Worm (Caenorhabditis elegans) whole organism, young adult: ENCODE measurements around the gene Y116A8C.25.
A peak's percentile ranks its signal among the peaks of the same experiment; 100 is the strongest.

ENCODE experiments used
- B0035.1 ChIP-seq: sonication (generic microtip); optimal IDR thresholded peaks from 2 replicates; lab custom pipeline; 2016; ENCODE audit warnings: missing genetic modification characterization, mild to moderate bottlenecking, missing compliant biosample characterization, missing genotype, missing genetic modification reagents
- B0261.1 ChIP-seq: sonication (generic microtip); optimal IDR thresholded peaks from 2 replicates; lab custom pipeline; 2016; ENCODE audit warnings: mild to moderate bottlenecking, missing genetic modification characterization, moderate library complexity, missing compliant biosample characterization
- B0336.3 ChIP-seq: fragments of 200-800 bp; sonication (Bioruptor generic); IDR thresholded peaks from 2 replicates; pipeline ENCODE4 v1.3.6; 2022; ENCODE audit warnings: missing genetic modification characterization, missing compliant biosample characterization
- D2030.7 ChIP-seq: fragments of 200-800 bp; sonication (Bioruptor generic); IDR thresholded peaks from 2 replicates; pipeline ENCODE4 v1.3.6; 2022; ENCODE audit warnings: missing genetic modification reagents, missing genetic modification characterization, missing compliant biosample characterization
- F10E7.11 ChIP-seq: sonication (generic microtip); optimal IDR thresholded peaks from 2 replicates; lab custom pipeline; 2017; ENCODE audit warnings: mild to moderate bottlenecking, missing genetic modification characterization, moderate library complexity, missing compliant biosample characterization
- F33H1.4 ChIP-seq: fragments of 200-800 bp; sonication (Bioruptor generic); IDR thresholded peaks from 2 replicates; pipeline ENCODE4 v1.3.6; 2022; ENCODE audit warnings: missing genetic modification reagents, missing genetic modification characterization, missing compliant biosample characterization
- F49E8.2 ChIP-seq: sonication (generic microtip); optimal IDR thresholded peaks from 3 replicates; lab custom pipeline; 2017; ENCODE audit warnings: missing genetic modification characterization, mild to moderate bottlenecking, missing compliant biosample characterization, antibody characterized with exemption, moderate library complexity; ENCODE audit not compliant: insufficient read depth
- F52B5.7 ChIP-seq: sonication (generic microtip); optimal IDR thresholded peaks from 2 replicates; lab custom pipeline; 2016; ENCODE audit warnings: mild to moderate bottlenecking, missing genetic modification characterization, missing compliant biosample characterization
- Y56A3A.18 ChIP-seq: fragments of 200-800 bp; sonication (Bioruptor generic); IDR thresholded peaks from 2 replicates; pipeline ENCODE4 v1.3.6; 2022; ENCODE audit warnings: missing genetic modification reagents, missing genetic modification characterization, missing compliant biosample characterization
- Y67H2A.10 ChIP-seq: fragments of 200-800 bp; sonication (Bioruptor generic); conservative IDR thresholded peaks from 2 replicates; pipeline ENCODE4 v1.3.6; 2022; ENCODE audit warnings: missing genetic modification reagents, missing genetic modification characterization, missing compliant biosample characterization
- Y95B8A.8 ChIP-seq: fragments of 200-800 bp; sonication (Bioruptor generic); IDR thresholded peaks from 2 replicates; pipeline ENCODE4 v1.3.6; 2022; ENCODE audit warnings: missing genetic modification reagents, missing genetic modification characterization, missing compliant biosample characterization
- ZK185.1 ChIP-seq: sonication (generic microtip); optimal IDR thresholded peaks from 2 replicates; lab custom pipeline; 2016; ENCODE audit warnings: mild to moderate bottlenecking, missing genetic modification characterization, missing compliant biosample characterization; ENCODE audit not compliant: poor library complexity, severe bottlenecking
- atf-7 ChIP-seq: sonication (generic microtip); optimal IDR thresholded peaks from 2 replicates; lab custom pipeline; 2017; ENCODE audit warnings: mild to moderate bottlenecking, missing genetic modification characterization, missing compliant biosample characterization
- athp-1 ChIP-seq: sonication (generic microtip); optimal IDR thresholded peaks from 2 replicates; lab custom pipeline; 2017; ENCODE audit warnings: mild to moderate bottlenecking, missing genetic modification characterization, missing compliant biosample characterization
- attf-5 ChIP-seq: fragments of 200-800 bp; sonication (Bioruptor generic); optimal IDR thresholded peaks from 2 replicates; lab custom pipeline; 2018; ENCODE audit warnings: mild to moderate bottlenecking, missing genetic modification characterization, missing compliant biosample characterization
- cebp-1 ChIP-seq, 2 experiments: fragments of 200-800 bp in 1 of 2; sonication (Bioruptor generic) in 1 of 2; sonication (generic microtip) in 1 of 2; IDR thresholded peaks in 1 of 2; optimal IDR thresholded peaks in 1 of 2; 2 replicates each; pipeline versions ENCODE4 v1.3.6 to Lab custom; 2017 to 2022; ENCODE audit warnings: missing compliant biosample characterization in 2 of 2, missing genetic modification characterization in 2 of 2, mild to moderate bottlenecking in 1 of 2, missing genetic modification reagents in 1 of 2, moderate library complexity in 1 of 2
- dpl-1 ChIP-seq: fragments of 150-350 bp; optimal IDR thresholded peaks from 2 replicates; lab custom pipeline; 2014; ENCODE audit warnings: missing biosample characterization, missing genetic modification reagents, missing genetic modification characterization
- egl-44 ChIP-seq: fragments of 200-800 bp; sonication (Bioruptor generic); IDR thresholded peaks from 2 replicates; pipeline ENCODE4 v1.3.6; 2022; ENCODE audit warnings: missing genetic modification reagents, missing genetic modification characterization, missing compliant biosample characterization
- ekl-4 ChIP-seq: fragments of 200-800 bp; sonication (Bioruptor generic); IDR thresholded peaks from 2 replicates; pipeline ENCODE4 v1.3.6; 2022; ENCODE audit warnings: missing genetic modification reagents, missing genetic modification characterization, missing compliant biosample characterization
- fkh-3 ChIP-seq: sonication (generic microtip); optimal IDR thresholded peaks from 2 replicates; lab custom pipeline; 2016; ENCODE audit warnings: mild to moderate bottlenecking, missing genetic modification characterization, missing compliant biosample characterization
- hrde-1 ChIP-seq: sonication (generic microtip); optimal IDR thresholded peaks from 2 replicates; lab custom pipeline; 2016; ENCODE audit warnings: missing genetic modification characterization, mild to moderate bottlenecking, missing compliant biosample characterization, moderate library complexity, missing genotype, missing genetic modification reagents, borderline replicate concordance
- let-526 ChIP-seq: fragments of 200-800 bp; sonication (Bioruptor generic); IDR thresholded peaks from 2 replicates; pipeline ENCODE4 v1.3.6; 2022; ENCODE audit warnings: missing genetic modification reagents, missing genetic modification characterization, missing compliant biosample characterization
- lin-26 ChIP-seq: fragments of 200-800 bp; sonication (Bioruptor generic); IDR thresholded peaks from 2 replicates; pipeline ENCODE4 v1.3.6; 2022; ENCODE audit warnings: missing genetic modification reagents, missing genetic modification characterization, missing compliant biosample characterization
- lin-54 ChIP-seq: fragments of 200-800 bp; sonication (Bioruptor generic); optimal IDR thresholded peaks from 2 replicates; lab custom pipeline; 2018; ENCODE audit warnings: mild to moderate bottlenecking, missing genetic modification characterization, missing compliant biosample characterization
- lsl-1 ChIP-seq: fragments of 200-800 bp; sonication (Bioruptor generic); optimal IDR thresholded peaks from 2 replicates; lab custom pipeline; 2018; ENCODE audit warnings: mild to moderate bottlenecking, missing genetic modification characterization, moderate library complexity, missing compliant biosample characterization
- madf-3 ChIP-seq: fragments of 200-800 bp; sonication (Bioruptor generic); IDR thresholded peaks from 2 replicates; pipeline ENCODE4 v1.3.6; 2022; ENCODE audit warnings: missing genetic modification reagents, missing genetic modification characterization, missing compliant biosample characterization
- madf-6 ChIP-seq: fragments of 200-800 bp; sonication (Bioruptor generic); IDR thresholded peaks from 2 replicates; pipeline ENCODE4 v1.3.6; 2022; ENCODE audit warnings: missing genetic modification reagents, missing genetic modification characterization, missing compliant biosample characterization
- madf-8 ChIP-seq: fragments of 200-800 bp; sonication (Bioruptor generic); conservative IDR thresholded peaks from 2 replicates; pipeline ENCODE4 v1.3.6; 2022; ENCODE audit warnings: missing genetic modification reagents, missing genetic modification characterization, missing compliant biosample characterization
- mes-4 ChIP-seq: sonication (generic microtip); optimal IDR thresholded peaks from 2 replicates; lab custom pipeline; 2016; ENCODE audit warnings: missing genotype, missing genetic modification characterization, missing compliant biosample characterization
- mxl-1 ChIP-seq: sonication (generic microtip); optimal IDR thresholded peaks from 2 replicates; lab custom pipeline; 2016; ENCODE audit warnings: missing genetic modification characterization, missing compliant biosample characterization
- nfyb-1 ChIP-seq: fragments of 200-800 bp; sonication (Bioruptor generic); IDR thresholded peaks from 2 replicates; pipeline ENCODE4 v1.3.6; 2022; ENCODE audit warnings: missing genetic modification reagents, missing genetic modification characterization, missing compliant biosample characterization
- nhr-179 ChIP-seq: sonication (generic microtip); optimal IDR thresholded peaks from 2 replicates; lab custom pipeline; 2016; ENCODE audit warnings: mild to moderate bottlenecking, missing genetic modification characterization, missing compliant biosample characterization
- nhr-27 ChIP-seq: fragments of 200-800 bp; sonication (Bioruptor generic); optimal IDR thresholded peaks from 2 replicates; lab custom pipeline; 2018; ENCODE audit warnings: mild to moderate bottlenecking, missing genetic modification characterization, moderate library complexity, missing compliant biosample characterization
- nhr-80 ChIP-seq: sonication (generic microtip); optimal IDR thresholded peaks from 2 replicates; lab custom pipeline; 2016; ENCODE audit warnings: missing genetic modification characterization, missing compliant biosample characterization
- rcor-1 ChIP-seq: fragments of 200-800 bp; sonication (Bioruptor generic); IDR thresholded peaks from 2 replicates; pipeline ENCODE4 v1.3.6; 2022; ENCODE audit warnings: missing genetic modification reagents, missing genetic modification characterization, missing compliant biosample characterization
- snpc-1.3 ChIP-seq: sonication (generic microtip); optimal IDR thresholded peaks from 2 replicates; lab custom pipeline; 2017; ENCODE audit warnings: missing genetic modification characterization, mild to moderate bottlenecking, missing compliant biosample characterization, antibody characterized with exemption, moderate library complexity, missing genotype, missing genetic modification reagents; ENCODE audit not compliant: insufficient read depth
- snpc-4 ChIP-seq, 5 experiments: fragments of 150-350 bp in 1 of 5; sonication (generic microtip) in 4 of 5; optimal IDR thresholded peaks; 2 replicates each; lab custom pipeline; 2014 to 2018; ENCODE audit warnings: missing genetic modification characterization in 5 of 5, missing biosample characterization in 3 of 5, antibody characterized with exemption in 2 of 5, mild to moderate bottlenecking in 2 of 5, missing compliant biosample characterization in 2 of 5, missing genotype in 2 of 5, moderate library complexity in 2 of 5, missing genetic modification reagents in 1 of 5
- sptf-2 ChIP-seq: fragments of 200-800 bp; sonication (Bioruptor generic); optimal IDR thresholded peaks from 2 replicates; lab custom pipeline; 2018; ENCODE audit warnings: mild to moderate bottlenecking, missing genetic modification characterization, missing compliant biosample characterization
- tbp1 ChIP-seq: fragments of 200-800 bp; sonication (Bioruptor generic); optimal IDR thresholded peaks from 2 replicates; lab custom pipeline; 2018; ENCODE audit warnings: mild to moderate bottlenecking, missing genetic modification characterization, missing compliant biosample characterization
- tbx-9 ChIP-seq: sonication (generic microtip); optimal IDR thresholded peaks from 2 replicates; lab custom pipeline; 2016; ENCODE audit warnings: borderline replicate concordance, missing genetic modification characterization, inconsistent platforms, missing compliant biosample characterization
- zim-3 ChIP-seq: sonication (generic microtip); optimal IDR thresholded peaks from 2 replicates; lab custom pipeline; 2017; ENCODE audit warnings: mild to moderate bottlenecking, missing genetic modification characterization, moderate library complexity, missing compliant biosample characterization
- ztf-18 ChIP-seq: sonication (generic microtip); optimal IDR thresholded peaks from 2 replicates; lab custom pipeline; 2016; ENCODE audit warnings: missing genotype, mild to moderate bottlenecking, missing genetic modification characterization, missing compliant biosample characterization
- ztf-25 ChIP-seq: fragments of 200-800 bp; sonication (Bioruptor generic); IDR thresholded peaks from 2 replicates; pipeline ENCODE4 v1.3.6; 2022; ENCODE audit warnings: missing genetic modification reagents, missing genetic modification characterization, missing compliant biosample characterization
- ztf-3 ChIP-seq: fragments of 200-800 bp; sonication (Bioruptor generic); optimal IDR thresholded peaks from 2 replicates; lab custom pipeline; 2018; ENCODE audit warnings: mild to moderate bottlenecking, missing genetic modification characterization, missing compliant biosample characterization

Y116A8C.25 gene

ce11 chrIV:17093701-17094100, 15.2 kb upstream of the Y116A8C.25 start, which contains the start of gene Y116A8C.29 (continued):
- TF ChIP-seq B0035.1 (tag; lab: Kevin White, UChicago) (no peak), snpc-1.3 (no peak), nhr-179 (no peak)

- peak; percentile 67 for TF ChIP-seq hrde-1
- TF ChIP-seq atf-7 = no peak
- TF ChIP-seq snpc-4 (GFP tag; optimal IDR thresholded peaks at IDR 0.05; lab: Kevin White, UChicago) = peak; percentile 45
- TF ChIP-seq snpc-4 (tag; optimal IDR thresholded peaks at IDR 0.05; lab: Kevin White, UChicago) = peak in 1 of 4 experiments; percentile 88
- TF ChIP-seq lin-54 = peak; percentile 7
- peak; percentile 31 for TF ChIP-seq mes-4 (tag; lab: Kevin White, UChicago)
- 0 out of 2 replicates have a peak, but pooled peaks have one; percentile 10 for TF ChIP-seq ztf-25
- TF ChIP-seq F33H1.4 (GFP tag; lab: Robert Waterston, UW) = no peak
- TF ChIP-seq cebp-1 (GFP tag; IDR thresholded peaks at IDR 0.05; lab: Robert Waterston, UW) = no peak
- TF ChIP-seq cebp-1 (tag; optimal IDR thresholded peaks at IDR 0.05; lab: Kevin White, UChicago) = peak; percentile 12
- TF ChIP-seq sptf-2 (GFP tag; lab: Kevin White, UChicago) = no peak
- peak; percentile 17 for TF ChIP-seq mxl-1 (tag; lab: Kevin White, UChicago)
- TF ChIP-seq lin-26 = no peak
- TF ChIP-seq ztf-3 = no peak
- TF ChIP-seq zim-3 = peak; percentile 57
- no peak for TF ChIP-seq tbx-9 (tag; lab: Kevin White, UChicago)
- TF ChIP-seq Y67H2A.10 (GFP tag; lab: Robert Waterston, UW) = no peak
- 0 out of 2 replicates have a peak, but pooled peaks have one; percentile 53 for TF ChIP-seq Y56A3A.18 (GFP tag; lab: Robert Waterston, UW)
- no peak for TF ChIP-seq nhr-80
- TF ChIP-seq madf-3 = 0 out of 2 replicates have a peak, but pooled peaks have one; percentile 59
- peak; percentile 44 for TF ChIP-seq tbp1 (GFP tag; lab: Kevin White, UChicago)
- no peak for TF ChIP-seq lsl-1 (GFP tag; lab: Kevin White, UChicago)
- peak; percentile 5 for TF ChIP-seq F10E7.11 (tag; lab: Kevin White, UChicago)
- TF ChIP-seq madf-6 = peak; percentile 39; the same call in 1 of the 2 replicates
- TF ChIP-seq snpc-1.3 = no peak
- TF ChIP-seq madf-8 (GFP tag; lab: Robert Waterston, UW) = 0 out of 2 replicates have a peak, but pooled peaks have one; percentile 8
- TF ChIP-seq nfyb-1 (GFP tag; lab: Robert Waterston, UW) = 0 out of 2 replicates have a peak, but pooled peaks have one; percentile 29
- peak; percentile 68; the same call in 1 of the 2 replicates for TF ChIP-seq B0336.3 (GFP tag; lab: Robert Waterston, UW)
- TF ChIP-seq dpl-1 (GFP tag; lab: Kevin White, UChicago) = no peak
- peak; percentile 18 for TF ChIP-seq attf-5 (GFP tag; lab: Kevin White, UChicago)
- TF ChIP-seq fkh-3 = no peak
- TF ChIP-seq athp-1 = peak; percentile 63
- 0 out of 2 replicates have a peak, but pooled peaks have one; percentile 15 for TF ChIP-seq Y95B8A.8 (GFP tag; lab: Robert Waterston, UW)
- peak; percentile 39 for TF ChIP-seq F52B5.7 (tag; lab: Kevin White, UChicago)
- peak; percentile 38; the same call in 1 of the 2 replicates for TF ChIP-seq rcor-1
- TF ChIP-seq D2030.7 = 0 out of 2 replicates have a peak, but pooled peaks have one; percentile 39
- no peak for TF ChIP-seq nhr-179
- TF ChIP-seq ekl-4 = peak; percentile 65; the same call in 1 of the 2 replicates
- peak; percentile 65 for TF ChIP-seq F49E8.2 (tag; lab: Kevin White, UChicago)
- no peak for TF ChIP-seq egl-44 (GFP tag; lab: Robert Waterston, UW)
- TF ChIP-seq ZK185.1 (tag; lab: Kevin White, UChicago) = no peak
- peak; percentile 8 for TF ChIP-seq nhr-27 (tag; lab: Kevin White, UChicago)
- no peak for TF ChIP-seq let-526 (GFP tag; lab: Robert Waterston, UW)
- peak; percentile 26 for TF ChIP-seq ztf-18 (tag; lab: Kevin White, UChicago)
- no peak for TF ChIP-seq B0261.1 (tag; lab: Kevin White, UChicago)
These were observed 10.3 kb upstream of the Y116A8C.25 start, which contains the start of gene Y116A8C.43 for ce11 chrIV:17088849-17089248. Gene Y116A8C.43 (plus strand): TSS chrIV:17088851.
